Worm (Caenorhabditis elegans) whole organism, mixed stage, embryonic: ENCODE results near the gene snt-1.
A peak's percentile ranks its signal among the peaks of the same experiment; 100 is the strongest.

ENCODE experiments used
- blmp-1 ChIP-seq: fragments of 150-350 bp; optimal IDR thresholded peaks from 2 replicates; lab custom pipeline; 2014; ENCODE audit warnings: missing biosample characterization, missing genetic modification characterization
- ceh-83 ChIP-seq: fragments of 200-800 bp; sonication (Bioruptor generic); optimal IDR thresholded peaks from 2 replicates; lab custom pipeline; 2018; ENCODE audit warnings: mild to moderate bottlenecking, missing genetic modification characterization, missing compliant biosample characterization
- elt-3 ChIP-seq: fragments of 150-350 bp; optimal IDR thresholded peaks from 2 replicates; lab custom pipeline; 2014; ENCODE audit warnings: missing biosample characterization, missing genetic modification characterization
- ham-2 ChIP-seq: fragments of 200-800 bp; sonication (Bioruptor generic); optimal IDR thresholded peaks from 2 replicates; lab custom pipeline; 2018; ENCODE audit warnings: mild to moderate bottlenecking, missing genetic modification characterization, missing compliant biosample characterization
- lsy-2 ChIP-seq: fragments of 150-350 bp; optimal IDR thresholded peaks from 2 replicates; lab custom pipeline; 2014; ENCODE audit warnings: missing biosample characterization, missing genetic modification characterization
- mep-1 ChIP-seq: fragments of 150-350 bp; optimal IDR thresholded peaks from 2 replicates; lab custom pipeline; 2017; ENCODE audit warnings: missing biosample characterization, missing genetic modification reagents, missing genetic modification characterization, inconsistent platforms
- nhr-12 ChIP-seq: fragments of 150-350 bp; optimal IDR thresholded peaks from 2 replicates; lab custom pipeline; 2014; ENCODE audit warnings: missing biosample characterization, missing genetic modification characterization
- nhr-2 ChIP-seq: fragments of 150-350 bp; optimal IDR thresholded peaks from 2 replicates; lab custom pipeline; 2014; ENCODE audit warnings: missing biosample characterization, missing genetic modification characterization
- nhr-76 ChIP-seq: sonication (generic microtip); optimal IDR thresholded peaks from 2 replicates; lab custom pipeline; 2017; ENCODE audit warnings: missing biosample characterization, missing genetic modification characterization
- pha-4 ChIP-seq: fragments of 150-350 bp; optimal IDR thresholded peaks from 2 replicates; lab custom pipeline; 2018; ENCODE audit warnings: missing biosample characterization, missing genetic modification reagents, missing genetic modification characterization
- snpc-4 ChIP-seq: fragments of 150-350 bp; optimal IDR thresholded peaks from 2 replicates; lab custom pipeline; 2014; ENCODE audit warnings: missing biosample characterization, missing genetic modification characterization
- sptf-1 ChIP-seq: sonication (generic microtip); optimal IDR thresholded peaks from 2 replicates; lab custom pipeline; 2017; ENCODE audit warnings: mild to moderate bottlenecking, missing genetic modification characterization, moderate library complexity, missing compliant biosample characterization
- unc-39 ChIP-seq: fragments of 150-350 bp; optimal IDR thresholded peaks from 2 replicates; lab custom pipeline; 2014; ENCODE audit warnings: missing biosample characterization, missing genetic modification characterization
- unc-62 ChIP-seq: fragments of 150-350 bp; optimal IDR thresholded peaks from 2 replicates; lab custom pipeline; 2014; ENCODE audit warnings: missing biosample characterization, missing genetic modification reagents, missing genetic modification characterization

- TF ChIP-seq elt-3 (tag; lab: Kevin White, UChicago) (no peak), unc-62 (GFP tag; lab: Kevin White, UChicago) (peak; percentile 87), unc-39 (tag; lab: Kevin White, UChicago) (no peak), lsy-2 (tag; lab: Kevin White, UChicago) (no peak), blmp-1 (tag; lab: Kevin White, UChicago) (peak; percentile 84), nhr-12 (tag; lab: Kevin White, UChicago) (no peak), ceh-83 (GFP tag; lab: Kevin White, UChicago) (no peak), pha-4 (peak; percentile 30), mep-1 (tag; lab: Kevin White, UChicago) (no peak), snpc-4 (tag; lab: Kevin White, UChicago) (no peak), ham-2 (peak; percentile 64), sptf-1 (tag; lab: Kevin White, UChicago) (no peak), nhr-2 (tag; lab: Kevin White, UChicago) (no peak), nhr-76 (tag; lab: Kevin White, UChicago) (no peak)
Measured at ce11 chrII:6829108-6829507, 18.3 kb downstream of the snt-1 start.
